Fruit fly (Drosophila melanogaster) whole organism, embryonic: ENCODE results near the gene phol.

Source experiments
- Atf3 ChIP-seq: fragments of 200-800 bp; sonication (Bioruptor generic); optimal IDR thresholded peaks from 3 replicates; lab custom pipeline; 2016; ENCODE audit warnings: missing biosample characterization, missing genetic modification characterization
- B-H2 ChIP-seq: fragments of 200-800 bp; sonication (Bioruptor generic); optimal IDR thresholded peaks from 2 replicates; lab custom pipeline; 2018; ENCODE audit warnings: missing biosample characterization, mild to moderate bottlenecking, missing genetic modification characterization
- BtbVII ChIP-seq: fragments of 200-800 bp; sonication (Bioruptor generic); optimal IDR thresholded peaks from 3 replicates; lab custom pipeline; 2017; ENCODE audit warnings: missing biosample characterization, mild to moderate bottlenecking, missing genetic modification characterization
- CG10462 ChIP-seq: fragments of 200-800 bp; sonication (Bioruptor generic); optimal IDR thresholded peaks from 2 replicates; lab custom pipeline; 2016; ENCODE audit warnings: missing biosample characterization, missing genetic modification characterization
- CG11723 ChIP-seq: fragments of 200-800 bp; sonication (Bioruptor generic); optimal IDR thresholded peaks from 2 replicates; lab custom pipeline; 2017; ENCODE audit warnings: missing biosample characterization, mild to moderate bottlenecking, missing genetic modification characterization
- CG12299 ChIP-seq: fragments of 200-800 bp; sonication (Bioruptor generic); optimal IDR thresholded peaks from 2 replicates; lab custom pipeline; 2018; ENCODE audit warnings: missing biosample characterization, mild to moderate bottlenecking, missing genetic modification characterization
- CG1233 ChIP-seq: fragments of 200-800 bp; sonication (Bioruptor generic); optimal IDR thresholded peaks from 4 replicates; lab custom pipeline; 2018; ENCODE audit warnings: missing biosample characterization, mild to moderate bottlenecking, missing genetic modification characterization
- CG2712 ChIP-seq: fragments of 200-800 bp; optimal IDR thresholded peaks from 3 replicates; lab custom pipeline; 2019; ENCODE audit warnings: missing biosample characterization, mild to moderate bottlenecking, missing genetic modification characterization, moderate library complexity
- CG2889 ChIP-seq: fragments of 200-800 bp; sonication (Bioruptor generic); IDR thresholded peaks from 3 replicates; pipeline ENCODE4 v1.3.6; 2022; ENCODE audit warnings: missing biosample characterization, missing genetic modification characterization
- CG3281 ChIP-seq: fragments of 200-800 bp; sonication (Bioruptor generic); optimal IDR thresholded peaks from 3 replicates; lab custom pipeline; 2017; ENCODE audit warnings: missing biosample characterization, mild to moderate bottlenecking, missing genetic modification characterization
- CG4328 ChIP-seq: fragments of 200-800 bp; sonication (Bioruptor generic); optimal IDR thresholded peaks from 3 replicates; lab custom pipeline; 2017; ENCODE audit warnings: missing biosample characterization, missing genetic modification reagents, missing genetic modification characterization
- CG4424 ChIP-seq: fragments of 200-800 bp; sonication (Bioruptor generic); optimal IDR thresholded peaks from 3 replicates; lab custom pipeline; 2016; ENCODE audit warnings: missing biosample characterization, missing genetic modification characterization
- CG6272 ChIP-seq: fragments of 200-800 bp; sonication (Bioruptor generic); IDR thresholded peaks from 2 replicates; pipeline ENCODE4 v1.3.6; 2022; ENCODE audit warnings: missing biosample characterization, missing genetic modification characterization
- CG6765 ChIP-seq: fragments of 200-800 bp; sonication (Bioruptor generic); optimal IDR thresholded peaks from 3 replicates; lab custom pipeline; 2017; ENCODE audit warnings: missing biosample characterization, mild to moderate bottlenecking, missing genetic modification characterization
- CG7786 ChIP-seq: fragments of 200-800 bp; sonication (Bioruptor generic); optimal IDR thresholded peaks from 2 replicates; lab custom pipeline; 2016; ENCODE audit warnings: missing biosample characterization, missing genetic modification characterization
- CG7987 ChIP-seq: fragments of 200-800 bp; sonication (Bioruptor generic); optimal IDR thresholded peaks from 2 replicates; lab custom pipeline; 2018; ENCODE audit warnings: missing biosample characterization, mild to moderate bottlenecking, missing genetic modification characterization, moderate library complexity
- CG9727 ChIP-seq: fragments of 200-800 bp; sonication (Bioruptor generic); optimal IDR thresholded peaks from 3 replicates; lab custom pipeline; 2017; ENCODE audit warnings: missing biosample characterization, mild to moderate bottlenecking, missing genetic modification characterization
- Dad ChIP-seq: fragments of 200-800 bp; sonication (Bioruptor generic); optimal IDR thresholded peaks from 3 replicates; lab custom pipeline; 2016; ENCODE audit warnings: missing biosample characterization, missing genetic modification characterization
- Dp ChIP-seq: fragments of 200-800 bp; sonication (Bioruptor generic); optimal IDR thresholded peaks from 2 replicates; lab custom pipeline; 2018; ENCODE audit warnings: missing biosample characterization, mild to moderate bottlenecking, missing genetic modification characterization, moderate library complexity
- E2f1 ChIP-seq: fragments of 200-800 bp; sonication (Bioruptor generic); IDR thresholded peaks from 2 replicates; pipeline ENCODE4 v1.3.6; 2022; ENCODE audit warnings: missing biosample characterization, missing genetic modification characterization
- Ets97D ChIP-seq: fragments of 200-800 bp; sonication (Bioruptor generic); optimal IDR thresholded peaks from 3 replicates; lab custom pipeline; 2016; ENCODE audit warnings: missing biosample characterization, missing genetic modification characterization
- Fer1 ChIP-seq: fragments of 200-800 bp; sonication (Bioruptor generic); optimal IDR thresholded peaks from 2 replicates; lab custom pipeline; 2017; ENCODE audit warnings: missing biosample characterization, mild to moderate bottlenecking, missing genetic modification characterization
- H2.0 ChIP-seq: fragments of 200-800 bp; sonication (Bioruptor generic); IDR thresholded peaks from 2 replicates; pipeline ENCODE4 v1.3.6; 2022; ENCODE audit warnings: missing biosample characterization, missing genetic modification characterization
- HmgZ ChIP-seq: fragments of 200-800 bp; sonication (Bioruptor generic); optimal IDR thresholded peaks from 2 replicates; lab custom pipeline; 2018; ENCODE audit warnings: missing biosample characterization, mild to moderate bottlenecking, missing genetic modification characterization
- Hmr ChIP-seq: fragments of 200-800 bp; sonication (Bioruptor generic); optimal IDR thresholded peaks from 3 replicates; lab custom pipeline; 2017; ENCODE audit warnings: mild to moderate bottlenecking, missing biosample characterization, missing genetic modification reagents, missing genetic modification characterization
- Hmx ChIP-seq: fragments of 200-800 bp; sonication (Bioruptor generic); optimal IDR thresholded peaks from 2 replicates; lab custom pipeline; 2016; ENCODE audit warnings: missing biosample characterization, missing genetic modification characterization
- Lhr ChIP-seq: fragments of 200-800 bp; sonication (Bioruptor generic); optimal IDR thresholded peaks from 3 replicates; lab custom pipeline; 2017; ENCODE audit warnings: mild to moderate bottlenecking, missing biosample characterization, missing genetic modification reagents, missing genetic modification characterization
- MESR4 ChIP-seq: fragments of 200-800 bp; sonication (Bioruptor generic); optimal IDR thresholded peaks from 2 replicates; lab custom pipeline; 2018; ENCODE audit warnings: missing biosample characterization, mild to moderate bottlenecking, missing genetic modification characterization, moderate library complexity
- NC2β ChIP-seq: fragments of 200-800 bp; sonication (Bioruptor generic); optimal IDR thresholded peaks from 2 replicates; lab custom pipeline; 2016; ENCODE audit warnings: missing biosample characterization, missing genetic modification characterization
- NFAT ChIP-seq: fragments of 200-800 bp; sonication (Bioruptor generic); IDR thresholded peaks from 2 replicates; pipeline ENCODE4 v1.3.6; 2022; ENCODE audit warnings: missing biosample characterization, missing genetic modification characterization
- Ptx1 ChIP-seq: fragments of 200-800 bp; sonication (Bioruptor generic); IDR thresholded peaks from 2 replicates; pipeline ENCODE4 v1.3.6; 2022; ENCODE audit warnings: missing biosample characterization, missing genetic modification characterization
- Spps ChIP-seq: fragments of 200-800 bp; sonication (Bioruptor generic); optimal IDR thresholded peaks from 2 replicates; lab custom pipeline; 2018; ENCODE audit warnings: missing biosample characterization, mild to moderate bottlenecking, missing genetic modification characterization
- Stat92E ChIP-seq, 3 experiments: fragments of >200 bp in 2 of 3; fragments of 200-800 bp in 1 of 3; sonication (Bioruptor generic) in 1 of 3; optimal IDR thresholded peaks; 2 replicates each; lab custom pipeline; 2017 to 2019; ENCODE audit warnings: missing biosample characterization in 3 of 3, missing genetic modification characterization in 3 of 3, mild to moderate bottlenecking in 1 of 3, moderate library complexity in 1 of 3
- Xrp1 ChIP-seq: fragments of 200-800 bp; sonication (Bioruptor generic); IDR thresholded peaks from 2 replicates; pipeline ENCODE4 v1.3.6; 2022; ENCODE audit warnings: missing biosample characterization, missing genetic modification characterization
- YL-1 ChIP-seq: fragments of 200-800 bp; sonication (Bioruptor generic); optimal IDR thresholded peaks from 3 replicates; lab custom pipeline; 2017; ENCODE audit warnings: missing biosample characterization, mild to moderate bottlenecking, missing genetic modification characterization
- bigmax ChIP-seq: fragments of 200-800 bp; sonication (Bioruptor generic); optimal IDR thresholded peaks from 2 replicates; lab custom pipeline; 2018; ENCODE audit warnings: missing biosample characterization, mild to moderate bottlenecking, missing genetic modification characterization
- btn ChIP-seq: fragments of 200-800 bp; sonication (Bioruptor generic); optimal IDR thresholded peaks from 2 replicates; lab custom pipeline; 2016; ENCODE audit warnings: missing biosample characterization, missing genetic modification characterization
- cas ChIP-seq: fragments of 200-800 bp; sonication (Bioruptor generic); IDR thresholded peaks from 2 replicates; pipeline ENCODE4 v1.3.6; 2022; ENCODE audit warnings: missing biosample characterization, missing genetic modification characterization
- chn ChIP-seq: fragments of 200-800 bp; sonication (Bioruptor generic); optimal IDR thresholded peaks from 2 replicates; lab custom pipeline; 2016; ENCODE audit warnings: missing biosample characterization, missing genetic modification characterization
- ci ChIP-seq: fragments of 200-800 bp; sonication (Bioruptor generic); IDR thresholded peaks from 3 replicates; pipeline ENCODE4 v1.3.6; 2022; ENCODE audit warnings: missing biosample characterization, missing genetic modification characterization
- esg ChIP-seq: fragments of 200-800 bp; sonication (Bioruptor generic); conservative IDR thresholded peaks from 2 replicates; pipeline ENCODE4 v1.3.6; 2022; ENCODE audit warnings: missing biosample characterization, missing genetic modification characterization
- fd64A ChIP-seq: fragments of 200-800 bp; sonication (Bioruptor generic); optimal IDR thresholded peaks from 3 replicates; lab custom pipeline; 2018; ENCODE audit warnings: missing biosample characterization, mild to moderate bottlenecking, missing genetic modification characterization
- gfzf ChIP-seq: fragments of 200-800 bp; sonication (Bioruptor generic); optimal IDR thresholded peaks from 2 replicates; lab custom pipeline; 2016; ENCODE audit warnings: missing biosample characterization, mild to moderate bottlenecking, missing genetic modification characterization, moderate library complexity
- gro ChIP-seq: fragments of 200-800 bp; sonication (Bioruptor generic); optimal IDR thresholded peaks from 2 replicates; lab custom pipeline; 2016; ENCODE audit warnings: missing biosample characterization, missing genetic modification characterization
- nau ChIP-seq: fragments of 200-800 bp; sonication (Bioruptor generic); optimal IDR thresholded peaks from 3 replicates; lab custom pipeline; 2017; ENCODE audit warnings: missing biosample characterization, mild to moderate bottlenecking, missing genetic modification characterization, missing genetic modification reagents
- p53 ChIP-seq: fragments of 200-800 bp; sonication (Bioruptor generic); optimal IDR thresholded peaks from 2 replicates; lab custom pipeline; 2016; ENCODE audit warnings: missing biosample characterization, missing genetic modification characterization
- sens ChIP-seq: fragments of 200-800 bp; sonication (Bioruptor generic); peaks from one replicate; lab custom pipeline; 2016; ENCODE audit warnings: missing biosample characterization, missing genetic modification characterization
- slbo ChIP-seq: fragments of 200-800 bp; sonication (Bioruptor generic); IDR thresholded peaks from 2 replicates; pipeline ENCODE4 v1.3.6; 2022; ENCODE audit warnings: missing biosample characterization, missing genetic modification characterization
- sob ChIP-seq: fragments of 200-800 bp; sonication (Bioruptor generic); IDR thresholded peaks from 2 replicates; pipeline ENCODE4 v1.3.6; 2022; ENCODE audit warnings: missing biosample characterization, missing genetic modification characterization
- toy ChIP-seq: fragments of 200-800 bp; sonication (Bioruptor generic); IDR thresholded peaks from 2 replicates; pipeline ENCODE4 v1.3.6; 2022; ENCODE audit warnings: missing biosample characterization, missing genetic modification characterization
- ttk ChIP-seq: fragments of 200-800 bp; sonication (Bioruptor generic); IDR thresholded peaks from 2 replicates; pipeline ENCODE4 v2.1.2; 2022; ENCODE audit warnings: missing biosample characterization, missing genetic modification characterization
- wdn ChIP-seq: fragments of 200-800 bp; sonication (Bioruptor generic); IDR thresholded peaks from 2 replicates; pipeline ENCODE4 v1.3.6; 2022; ENCODE audit warnings: missing biosample characterization, missing genetic modification characterization

The phol gene

dm6 chr3L:9435315-9435714 lies 20.8 kb downstream of the phol start, which contains the start of gene CG42526 (continued):
- TF ChIP-seq fd64A (no peak), NC2β (peak; percentile 24), wdn (GFP tag; lab: Robert Waterston, UW) (no peak), CG4328 (GFP tag; lab: Kevin White, UChicago) (no peak), CG4424 (GFP tag; lab: Kevin White, UChicago) (no peak), Lhr (GFP tag; lab: Kevin White, UChicago) (no peak), Atf3 (GFP tag; lab: Kevin White, UChicago) (no peak), CG12299 (peak; percentile 28), Xrp1 (no peak), B-H2 (peak; percentile 19), p53 (GFP tag; lab: Kevin White, UChicago) (no peak), YL-1 (GFP tag; lab: Kevin White, UChicago) (peak; percentile 55), CG1233 (no peak), gro (no peak), CG2712 (tag; lab: Kevin White, UChicago) (peak; percentile 23), CG7987 (no peak), Hmx (peak; percentile 35), Spps (tag; lab: Kevin White, UChicago) (no peak), CG6272 (GFP tag; lab: Robert Waterston, UW) (no peak), toy (GFP tag; lab: Robert Waterston, UW) (no peak), sens (peak; percentile 80), Fer1 (GFP tag; lab: Kevin White, UChicago) (peak; percentile 43), ttk (GFP tag; lab: Robert Waterston, UW) (peak; percentile 12; the same call in 1 of the 2 replicates), CG11723 (GFP tag; lab: Kevin White, UChicago) (peak; percentile 33), CG6765 (no peak), H2.0 (GFP tag; lab: Robert Waterston, UW) (peak; percentile 66), Dad (GFP tag; lab: Kevin White, UChicago) (no peak), nau (no peak), bigmax (GFP tag; lab: Kevin White, UChicago) (peak; percentile 41), MESR4 (GFP tag; lab: Kevin White, UChicago) (peak; percentile 22), Dp (GFP tag; lab: Kevin White, UChicago) (peak; percentile 79), slbo (GFP tag; lab: Robert Waterston, UW) (peak; percentile 76), CG3281 (GFP tag; lab: Kevin White, UChicago) (no peak), gfzf (GFP tag; lab: Kevin White, UChicago) (peak; percentile 44), BtbVII (no peak), sob (GFP tag; lab: Robert Waterston, UW) (peak; percentile 59), CG7786 (GFP tag; lab: Kevin White, UChicago) (peak; percentile 30), CG9727 (peak; percentile 17), cas (GFP tag; lab: Robert Waterston, UW) (no peak), CG10462 (GFP tag; lab: Kevin White, UChicago) (no peak), Ptx1 (GFP tag; lab: Robert Waterston, UW) (no peak), chn (GFP tag; lab: Kevin White, UChicago) (no peak), ci (GFP tag; lab: Robert Waterston, UW) (peak; percentile 70), HmgZ (tag; lab: Kevin White, UChicago) (peak; percentile 41), esg (peak; percentile 34; the same call in 1 of the 2 replicates), Hmr (GFP tag; lab: Kevin White, UChicago) (peak; percentile 62), Stat92E (GFP tag; optimal IDR thresholded peaks at IDR 0.05; lab: Kevin White, UChicago) (no peak), Ets97D (GFP tag; lab: Kevin White, UChicago) (peak; percentile 34), CG2889 (GFP tag; lab: Robert Waterston, UW) (0 out of 3 replicates have a peak, but pooled peaks have one; percentile 16), E2f1 (GFP tag; lab: Robert Waterston, UW) (no peak), NFAT (GFP tag; lab: Robert Waterston, UW) (peak; percentile 22; the same call in 1 of the 2 replicates), btn (GFP tag; lab: Kevin White, UChicago) (no peak)
